Worm (Caenorhabditis elegans): ENCODE measurements around the gene cTel54X.2.

DNA sequence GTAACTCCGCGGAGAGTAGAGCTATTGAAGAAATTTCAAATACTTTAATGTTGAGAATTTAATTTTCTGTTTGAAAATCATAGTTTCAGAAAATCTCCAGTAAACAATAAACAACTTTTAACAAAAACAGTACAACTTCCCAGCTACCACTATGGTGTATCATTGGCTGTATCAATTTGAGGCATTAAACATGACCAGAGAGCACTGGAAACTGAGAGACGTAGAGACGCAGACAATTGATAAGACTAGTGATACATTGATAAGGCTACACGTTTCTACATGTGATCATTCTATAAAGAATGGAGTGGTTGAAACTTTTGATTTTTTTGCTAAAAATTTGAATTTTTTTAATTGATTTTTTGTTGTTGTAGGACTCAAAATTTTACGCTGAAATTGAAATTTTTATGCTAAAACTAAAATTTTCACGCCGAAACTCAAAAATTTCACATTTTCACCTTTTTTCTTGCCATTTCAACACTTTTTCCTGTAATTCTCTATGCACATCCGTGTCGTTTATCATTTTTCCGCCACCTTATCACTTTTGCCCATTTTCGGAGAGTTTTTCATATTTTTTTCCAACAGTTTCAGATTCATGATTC, 12.2 kb downstream of the cTel54X.2 start, which contains the start of gene H10E21.1:
- no peak for TF ChIP-seq him-1 (tag; optimal IDR thresholded peaks at IDR 0.05)
- TF ChIP-seq dao-5 (tag; optimal IDR thresholded peaks at IDR 0.05): no peak
- TF ChIP-seq W03F9.2 (tag; optimal IDR thresholded peaks at IDR 0.05): no peak
